Worm (Caenorhabditis elegans): ENCODE results near the gene K07H8.9.

K07H8.9 gene

ce11 chrIV:8286352-8286751 lies at the start of gene K07H8.9:
Gene K07H8.9 (minus strand): TSS chrIV:8286476.
- TF ChIP-seq dmd-8 (GFP tag; IDR thresholded peaks at IDR 0.05) (no peak), F49E8.2 (tag; optimal IDR thresholded peaks at IDR 0.05; ENCODE audit: borderline replicate concordance) (peak; percentile 42), Y105C5A.15 (GFP tag; IDR thresholded peaks at IDR 0.05) (0 out of 2 replicates have a peak, but pooled peaks have one; percentile 15)

DNA sequence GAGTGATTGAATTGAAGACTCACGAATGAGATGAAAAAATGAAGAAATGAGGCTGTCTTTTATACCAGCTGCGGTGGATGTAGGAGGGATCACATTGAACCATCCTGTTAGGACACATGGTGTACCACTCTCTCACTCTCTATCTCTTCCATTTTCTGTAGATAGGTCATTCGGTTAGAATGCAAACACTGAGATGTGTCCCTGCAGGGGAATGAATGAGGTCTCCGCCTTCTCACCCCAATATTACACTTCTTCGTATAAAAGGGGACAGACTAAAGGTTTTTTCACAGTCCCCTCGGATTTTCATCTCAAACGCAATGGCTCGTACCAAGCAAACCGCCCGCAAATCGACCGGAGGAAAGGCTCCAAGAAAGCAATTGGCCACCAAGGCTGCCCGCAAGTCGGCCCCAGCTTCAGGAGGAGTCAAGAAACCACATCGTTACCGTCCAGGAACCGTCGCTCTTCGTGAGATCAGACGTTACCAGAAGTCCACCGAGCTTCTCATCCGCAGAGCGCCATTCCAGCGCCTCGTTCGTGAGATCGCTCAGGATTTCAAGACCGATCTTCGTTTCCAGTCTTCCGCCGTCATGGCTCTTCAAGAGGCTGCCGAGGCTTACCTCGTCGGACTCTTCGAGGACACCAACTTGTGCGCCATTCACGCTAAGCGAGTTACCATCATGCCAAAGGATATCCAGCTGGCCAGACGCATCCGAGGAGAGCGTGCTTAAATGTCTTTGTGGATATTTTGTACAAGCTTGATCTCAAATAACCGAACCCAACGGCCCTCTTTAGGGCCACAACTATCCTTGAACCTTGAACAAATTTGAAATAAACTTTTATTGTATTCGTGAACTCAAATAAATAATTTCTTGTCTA lies 48.0 kb upstream of the K07H8.9 start, which contains the start of gene his-32:
Gene his-32, plus strand, starts transcription at position 318 of the 876 bp plus-strand sequence.
- TF ChIP-seq nhr-77 (tag; optimal IDR thresholded peaks at IDR 0.05), result no peak
- TF ChIP-seq rbr-2 (tag; optimal IDR thresholded peaks at IDR 0.05), result peak; percentile 69
- TF ChIP-seq aha-1 (tag), result peak; percentile 15
- peak; percentile 0 for TF ChIP-seq dpl-1 (GFP tag; optimal IDR thresholded peaks at IDR 0.05)
- peak in 1 of 2 experiments; percentile 56 for TF ChIP-seq unc-62 (GFP tag; optimal IDR thresholded peaks at IDR 0.05 in 1 of 2)
- TF ChIP-seq unc-62 (tag; optimal IDR thresholded peaks at IDR 0.05), result no peak
- TF ChIP-seq nhr-25 (tag; optimal IDR thresholded peaks at IDR 0.05; ENCODE audit: borderline replicate concordance, insufficient read depth), result peak; percentile 92
- TF ChIP-seq nhr-6 (tag; optimal IDR thresholded peaks at IDR 0.05), result peak; percentile 85
- TF ChIP-seq set-16 (GFP tag; IDR thresholded peaks at IDR 0.05), result peak; percentile 78; the same call in 1 of the 2 replicates
- TF ChIP-seq mep-1 (tag; optimal IDR thresholded peaks at IDR 0.05), result peak; percentile 91
- no peak for TF ChIP-seq Y5F2A.4 (GFP tag; optimal IDR thresholded peaks at IDR 0.05)
- TF ChIP-seq Y48G9A.11 (GFP tag; IDR thresholded peaks at IDR 0.05), result no peak
- TF ChIP-seq duxl-1 (tag; optimal IDR thresholded peaks at IDR 0.05; ENCODE audit: poor library complexity), result peak; percentile 20

ce11 chrIV:8333954-8333987 lies 47.5 kb upstream of the K07H8.9 start, which contains the start of gene his-31:
Gene his-31 (minus strand): TSS chrIV:8333983.
- TF ChIP-seq nhr-28 (tag; optimal IDR thresholded peaks at IDR 0.05), result no peak
- TF ChIP-seq tag-97 (GFP tag; IDR thresholded peaks at IDR 0.05), result no peak
- TF ChIP-seq rbr-2 (tag; optimal IDR thresholded peaks at IDR 0.05), result no peak
- no peak for TF ChIP-seq nhr-111 (GFP tag; optimal IDR thresholded peaks at IDR 0.05)

DNA sequence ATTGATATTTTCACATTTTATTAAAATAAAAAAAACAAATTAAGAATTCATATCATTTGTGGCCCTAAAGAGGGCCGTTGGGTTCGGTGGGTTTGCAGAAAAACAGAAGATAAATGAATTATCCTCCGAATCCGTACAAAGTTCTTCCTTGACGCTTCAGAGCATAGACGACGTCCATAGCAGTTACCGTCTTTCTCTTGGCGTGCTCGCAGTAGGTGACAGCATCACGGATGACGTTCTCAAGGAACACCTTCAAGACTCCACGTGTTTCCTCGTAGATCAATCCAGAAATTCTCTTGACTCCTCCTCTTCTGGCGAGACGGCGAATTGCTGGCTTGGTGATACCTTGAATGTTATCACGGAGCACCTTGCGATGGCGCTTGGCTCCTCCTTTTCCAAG lies 47.3 kb upstream of the K07H8.9 start:
- TF ChIP-seq php-3 (GFP tag; IDR thresholded peaks at IDR 0.05), result no peak
- TF ChIP-seq nhr-11 (tag; optimal IDR thresholded peaks at IDR 0.05), result no peak
- TF ChIP-seq ceh-28 (tag; optimal IDR thresholded peaks at IDR 0.05), result no peak
- no peak for TF ChIP-seq daf-8 (GFP tag; IDR thresholded peaks at IDR 0.05)
- TF ChIP-seq T26A8.4 (GFP tag; IDR thresholded peaks at IDR 0.05), result no peak
- no peak for TF ChIP-seq mep-1 (tag; optimal IDR thresholded peaks at IDR 0.05)
- TF ChIP-seq lin-13 (GFP tag; optimal IDR thresholded peaks at IDR 0.05), result no peak
- TF ChIP-seq F10B5.3 (tag; optimal IDR thresholded peaks at IDR 0.05), result no peak
- TF ChIP-seq set-16 (GFP tag; IDR thresholded peaks at IDR 0.05), result no peak
- TF ChIP-seq hif-1 (tag; optimal IDR thresholded peaks at IDR 0.05), result no peak
- no peak for TF ChIP-seq tra-1 (GFP tag; IDR thresholded peaks at IDR 0.05)
- TF ChIP-seq aha-1 (tag), result no peak
- no peak for TF ChIP-seq saeg-2 (GFP tag; IDR thresholded peaks at IDR 0.05)
- no peak for TF ChIP-seq D1046.2 (GFP tag; IDR thresholded peaks at IDR 0.05)
- no peak for TF ChIP-seq madf-5 (GFP tag; IDR thresholded peaks at IDR 0.05)
- TF ChIP-seq T20F7.1 (GFP tag; optimal IDR thresholded peaks at IDR 0.05), result no peak
- TF ChIP-seq rbr-2 (tag; optimal IDR thresholded peaks at IDR 0.05), result no peak
- TF ChIP-seq mxl-2 (GFP tag; conservative IDR thresholded peaks at IDR 0.05), result no peak
- TF ChIP-seq hmg-1.1 (GFP tag; IDR thresholded peaks at IDR 0.05), result no peak

- TF ChIP-seq F49E8.2 (tag; optimal IDR thresholded peaks at IDR 0.05; ENCODE audit: borderline replicate concordance) (no peak), nhr-10 (tag; optimal IDR thresholded peaks at IDR 0.05) (no peak), unc-62 (GFP tag; optimal IDR thresholded peaks at IDR 0.05 in 1 of 2) (peak in 1 of 2 experiments; percentile 97), unc-62 (tag; optimal IDR thresholded peaks at IDR 0.05) (no peak), lin-13 (GFP tag; optimal IDR thresholded peaks at IDR 0.05) (no peak)
Measured at ce11 chrIV:8333034-8333433, 46.8 kb upstream of the K07H8.9 start.
